Worm (Caenorhabditis elegans) whole organism, late embryonic: ENCODE data around the gene fut-1.

ENCODE experiments used
- K02D7.2 ChIP-seq: sonication (generic microtip); optimal IDR thresholded peaks from 2 replicates; lab custom pipeline; 2017; ENCODE audit warnings: mild to moderate bottlenecking, missing genetic modification characterization, missing compliant biosample characterization
- Y22D7AL.16 ChIP-seq: sonication (generic microtip); optimal IDR thresholded peaks from 2 replicates; lab custom pipeline; 2016; ENCODE audit warnings: missing genetic modification characterization, missing compliant biosample characterization
- ceh-2 ChIP-seq: sonication (generic microtip); optimal IDR thresholded peaks from 2 replicates; lab custom pipeline; 2016; ENCODE audit warnings: missing genotype, missing genetic modification characterization, missing compliant biosample characterization
- ceh-9 ChIP-seq: sonication (generic microtip); optimal IDR thresholded peaks from 2 replicates; lab custom pipeline; 2016; ENCODE audit warnings: mild to moderate bottlenecking, missing genetic modification characterization, inconsistent platforms, missing compliant biosample characterization
- nhr-11 ChIP-seq: fragments of 150-350 bp; optimal IDR thresholded peaks from 2 replicates; lab custom pipeline; 2014; ENCODE audit warnings: missing biosample characterization, missing genetic modification characterization
- tbx-2 ChIP-seq: sonication (generic microtip); optimal IDR thresholded peaks from 2 replicates; lab custom pipeline; 2016; ENCODE audit warnings: missing genetic modification characterization, missing compliant biosample characterization
- zip-5 ChIP-seq: sonication (generic microtip); optimal IDR thresholded peaks from 2 replicates; lab custom pipeline; 2016; ENCODE audit warnings: missing genetic modification characterization, missing compliant biosample characterization

ce11 chrII:8749084-8749483 is 10.3 kb downstream of the fut-1 start:
- no peak for TF ChIP-seq K02D7.2 (tag; lab: Kevin White, UChicago)
- no peak for TF ChIP-seq ceh-2
- no peak for TF ChIP-seq zip-5 (tag; lab: Kevin White, UChicago)
- TF ChIP-seq tbx-2 (tag; lab: Kevin White, UChicago): no peak
- TF ChIP-seq ceh-9 (tag; lab: Kevin White, UChicago): no peak
- no peak for TF ChIP-seq nhr-11 (tag; lab: Kevin White, UChicago)
- no peak for TF ChIP-seq Y22D7AL.16
